Worm (Caenorhabditis elegans): Measurements from ENCODE around the gene F43H9.3.

ce11 chrV:8054130-8054529 lies 29.4 kb upstream of the F43H9.3 start, which contains the start of gene ZC513.2:
- no peak for TF ChIP-seq him-1 (tag; optimal IDR thresholded peaks at IDR 0.05)
- no peak for TF ChIP-seq dao-5 (tag; optimal IDR thresholded peaks at IDR 0.05)
- TF ChIP-seq W03F9.2 (tag; optimal IDR thresholded peaks at IDR 0.05) = no peak

Measured in whole organism, L4/young adult.